Fruit fly (Drosophila melanogaster): Measurements from ENCODE around the gene CG16956.
A peak's percentile ranks its signal among the peaks of the same experiment; 100 is the strongest.

Gene CG16956

DNA sequence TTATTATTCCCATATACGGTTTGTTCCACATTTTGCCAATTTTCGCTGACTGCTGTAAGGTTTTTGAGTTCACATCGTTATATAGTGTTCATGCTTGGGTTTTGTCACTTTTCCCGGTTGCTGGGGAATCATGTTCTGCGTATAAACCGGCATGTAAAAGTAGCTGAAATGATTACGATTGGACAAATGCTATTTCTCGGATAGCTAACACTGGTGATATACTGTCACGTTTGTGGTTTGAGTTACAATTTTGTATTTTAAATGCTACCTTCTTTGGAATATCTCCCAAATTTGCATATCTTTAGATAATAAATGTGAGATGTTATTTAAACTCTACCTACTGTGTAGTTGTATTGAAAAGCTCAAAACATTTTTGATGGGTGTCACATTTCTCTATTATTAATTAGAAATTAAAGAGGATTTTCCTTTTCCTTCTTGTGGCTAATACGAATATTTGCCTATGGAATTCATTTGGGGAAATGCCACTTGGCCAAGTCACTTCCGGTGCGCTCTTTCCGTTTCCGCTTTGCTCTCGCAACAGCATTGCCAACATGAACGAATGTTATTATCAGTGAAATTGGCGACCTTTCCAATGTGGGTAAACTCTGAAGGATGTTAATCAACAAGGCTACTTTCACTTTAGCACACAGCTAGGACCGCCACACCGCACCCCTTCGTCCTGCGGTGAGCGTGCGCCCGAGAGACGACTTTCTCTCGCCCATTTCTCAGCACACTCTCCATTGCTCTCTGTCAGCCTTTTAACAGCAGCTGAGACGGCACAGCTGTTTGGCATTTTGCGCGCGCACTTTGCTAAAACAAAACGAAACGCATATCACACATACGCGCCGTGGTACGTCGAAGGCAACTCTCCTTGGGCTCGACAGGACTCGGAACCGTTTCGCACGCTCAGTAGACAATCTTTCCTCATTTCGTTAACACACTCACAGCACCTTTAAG is at the start of gene CG16956, which contains the start of the genes CG42784 and CG43850:
Gene CG16956 (minus strand): TSS at position 51 of the 957 bp plus-strand sequence.
Gene CG42784 (plus strand): TSS at position 907 of the 957 bp plus-strand sequence.
Gene CG43850 (plus strand): TSS at position 907 of the 957 bp plus-strand sequence.
- TF ChIP-seq CG8301 (tag; optimal IDR thresholded peaks at IDR 0.05) (no peak), CG32121 (GFP tag; IDR thresholded peaks at IDR 0.05) (no peak), CG34367 (tag; optimal IDR thresholded peaks at IDR 0.05) (no peak), CG9948 (tag; optimal IDR thresholded peaks at IDR 0.05) (no peak), CG12605 (GFP tag; IDR thresholded peaks at IDR 0.05) (0 out of 2 replicates have a peak, but pooled peaks have one; percentile 12), rn (GFP tag; IDR thresholded peaks at IDR 0.05) (no peak), Ets98B (GFP tag; IDR thresholded peaks at IDR 0.05) (no peak), CG4496 (GFP tag; IDR thresholded peaks at IDR 0.05) (0 out of 3 replicates have a peak, but pooled peaks have one; percentile 13), CG15710 (tag; optimal IDR thresholded peaks at IDR 0.05) (no peak), D1 (tag; optimal IDR thresholded peaks at IDR 0.05) (no peak), Pif1B (GFP tag; optimal IDR thresholded peaks at IDR 0.05) (no peak), Snoo (tag; optimal IDR thresholded peaks at IDR 0.05) (no peak), fd96Ca (GFP tag; IDR thresholded peaks at IDR 0.05) (no peak), gl (tag; optimal IDR thresholded peaks at IDR 0.05) (no peak), CG8159 (tag; optimal IDR thresholded peaks at IDR 0.05) (no peak), CG13204 (GFP tag; optimal IDR thresholded peaks at IDR 0.05) (no peak), CG10348 (GFP tag; IDR thresholded peaks at IDR 0.05) (no peak), CG14655 (GFP tag; optimal IDR thresholded peaks at IDR 0.05) (peak; percentile 10), CG17806 (tag; optimal IDR thresholded peaks at IDR 0.05) (no peak), Pif1A (GFP tag; optimal IDR thresholded peaks at IDR 0.05) (peak; percentile 28)

DNA sequence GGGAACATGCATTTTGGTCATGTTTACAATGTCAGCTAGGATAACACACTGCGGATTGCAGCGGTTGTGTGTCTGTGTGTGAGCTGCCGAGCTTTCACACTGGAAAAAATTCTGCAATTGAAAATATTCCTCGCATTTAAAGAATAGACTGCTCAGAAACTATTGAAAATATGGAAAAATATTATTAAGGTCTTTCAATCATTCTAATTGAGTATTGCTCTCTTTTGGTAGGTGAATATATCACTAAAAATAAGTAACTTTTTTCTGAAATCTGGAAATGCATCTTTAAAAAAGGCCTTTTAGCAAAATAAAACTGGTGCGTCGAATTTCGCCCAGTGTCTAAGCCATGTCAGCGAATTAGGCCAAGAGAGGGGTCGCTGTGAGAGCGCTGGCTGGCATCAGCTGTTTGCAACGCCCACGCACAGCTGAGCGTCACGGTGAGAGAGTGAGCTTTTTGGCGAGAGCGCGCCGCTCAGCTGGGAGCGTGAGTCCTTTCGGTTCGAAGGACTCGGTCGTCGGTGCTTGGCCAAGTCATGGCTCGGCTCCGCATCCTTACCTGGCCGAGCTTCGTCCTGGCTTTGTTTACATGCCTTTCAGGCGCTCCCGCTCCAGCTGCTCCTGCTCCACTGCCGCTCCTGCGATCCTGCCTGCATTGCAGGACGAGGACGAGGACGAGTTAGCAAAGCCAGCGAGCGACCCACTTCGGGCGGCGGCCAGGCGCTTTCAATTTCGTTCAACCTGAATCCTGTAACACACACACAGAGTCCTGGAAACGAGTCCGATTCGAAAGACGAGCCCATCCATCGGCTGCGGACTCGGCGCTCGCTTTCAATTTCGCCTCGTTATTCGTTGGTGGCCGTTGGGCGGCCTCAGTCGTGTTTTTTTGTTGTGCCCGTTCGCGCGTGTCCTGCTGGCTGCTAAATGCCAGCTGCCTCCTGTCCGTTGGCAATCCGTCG is 46.8 kb upstream of the CG16956 start, which contains the start of gene CG46308:
Gene CG46308 (plus strand): TSS at position 864 of the 956 bp plus-strand sequence.
- no peak for TF ChIP-seq fd96Ca (GFP tag; IDR thresholded peaks at IDR 0.05)
- TF ChIP-seq CG17806 (tag; optimal IDR thresholded peaks at IDR 0.05) = no peak
- no peak for TF ChIP-seq CG12605 (GFP tag; IDR thresholded peaks at IDR 0.05)
- no peak for TF ChIP-seq Ets98B (GFP tag; IDR thresholded peaks at IDR 0.05)
- peak; percentile 65 for TF ChIP-seq CG14655 (GFP tag; optimal IDR thresholded peaks at IDR 0.05)
- no peak for TF ChIP-seq CG32121 (GFP tag; IDR thresholded peaks at IDR 0.05)
- no peak for TF ChIP-seq CG13204 (GFP tag; optimal IDR thresholded peaks at IDR 0.05)
- TF ChIP-seq gl (tag; optimal IDR thresholded peaks at IDR 0.05) = no peak
- peak; percentile 11; the same call in 1 of the 3 replicates for TF ChIP-seq CG4496 (GFP tag; IDR thresholded peaks at IDR 0.05)
- TF ChIP-seq EcR (GFP tag; optimal IDR thresholded peaks at IDR 0.05) = no peak
- peak; percentile 56 for TF ChIP-seq CG15710 (tag; optimal IDR thresholded peaks at IDR 0.05)
- no peak for TF ChIP-seq CG10348 (GFP tag; IDR thresholded peaks at IDR 0.05)
- TF ChIP-seq D1 (tag; optimal IDR thresholded peaks at IDR 0.05) = no peak
- TF ChIP-seq CG34367 (tag; optimal IDR thresholded peaks at IDR 0.05) = peak; percentile 9
- peak; percentile 49 for TF ChIP-seq CG8301 (tag; optimal IDR thresholded peaks at IDR 0.05)
- no peak for TF ChIP-seq rn (GFP tag; IDR thresholded peaks at IDR 0.05)
- peak; percentile 34 for TF ChIP-seq Pif1A (GFP tag; optimal IDR thresholded peaks at IDR 0.05)
- TF ChIP-seq Snoo (tag; optimal IDR thresholded peaks at IDR 0.05) = no peak
- TF ChIP-seq CG9948 (tag; optimal IDR thresholded peaks at IDR 0.05) = no peak
- TF ChIP-seq Pif1B (GFP tag; optimal IDR thresholded peaks at IDR 0.05) = peak; percentile 12
- TF ChIP-seq CG8159 (tag; optimal IDR thresholded peaks at IDR 0.05) = peak; percentile 71

DNA sequence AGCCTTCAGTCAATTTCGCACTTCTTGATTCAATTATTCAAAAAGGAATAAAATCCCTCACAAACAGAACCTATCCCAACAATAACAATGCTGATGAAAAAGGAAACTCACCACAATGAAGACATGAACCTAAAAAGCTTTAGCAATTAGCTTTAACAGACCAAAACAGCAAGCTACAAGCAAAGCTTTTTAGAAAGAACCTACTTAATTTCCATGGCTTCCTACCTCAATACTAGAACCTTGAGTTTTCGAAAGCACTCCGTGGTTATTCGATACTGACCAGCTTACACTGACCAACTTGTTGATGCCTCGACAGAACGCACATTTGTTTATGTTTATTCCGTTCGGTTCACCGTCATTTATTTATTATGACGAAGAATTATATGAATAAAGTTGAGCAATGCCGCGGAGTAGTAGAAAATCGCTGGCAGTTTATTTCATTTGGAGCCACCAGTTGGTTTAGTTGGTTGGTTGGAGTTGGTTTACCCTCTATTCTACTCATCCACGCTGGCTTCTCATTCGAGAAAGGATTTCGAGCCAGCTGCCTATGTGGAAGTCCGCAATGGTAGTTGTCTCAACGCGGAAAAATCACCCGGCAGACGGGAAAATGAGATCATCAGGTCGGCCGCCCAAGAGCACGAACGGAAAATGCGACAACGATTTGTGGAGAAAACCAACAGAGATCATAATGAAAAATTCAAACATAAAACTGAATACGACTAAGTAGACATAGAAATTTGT is 44.8 kb upstream of the CG16956 start, which contains the start of gene CG42810:
Gene CG42810 (plus strand): TSS at position 691 of the 741 bp plus-strand sequence.
- TF ChIP-seq D1 (tag; optimal IDR thresholded peaks at IDR 0.05) (no peak), CG15710 (tag; optimal IDR thresholded peaks at IDR 0.05) (no peak), CG17806 (tag; optimal IDR thresholded peaks at IDR 0.05) (no peak), gl (tag; optimal IDR thresholded peaks at IDR 0.05) (no peak), CG13204 (GFP tag; optimal IDR thresholded peaks at IDR 0.05) (no peak), EcR (GFP tag; optimal IDR thresholded peaks at IDR 0.05) (no peak), rn (GFP tag; IDR thresholded peaks at IDR 0.05) (no peak), CG12605 (GFP tag; IDR thresholded peaks at IDR 0.05) (no peak), CG32121 (GFP tag; IDR thresholded peaks at IDR 0.05) (no peak), CG34367 (tag; optimal IDR thresholded peaks at IDR 0.05) (no peak)

DNA sequence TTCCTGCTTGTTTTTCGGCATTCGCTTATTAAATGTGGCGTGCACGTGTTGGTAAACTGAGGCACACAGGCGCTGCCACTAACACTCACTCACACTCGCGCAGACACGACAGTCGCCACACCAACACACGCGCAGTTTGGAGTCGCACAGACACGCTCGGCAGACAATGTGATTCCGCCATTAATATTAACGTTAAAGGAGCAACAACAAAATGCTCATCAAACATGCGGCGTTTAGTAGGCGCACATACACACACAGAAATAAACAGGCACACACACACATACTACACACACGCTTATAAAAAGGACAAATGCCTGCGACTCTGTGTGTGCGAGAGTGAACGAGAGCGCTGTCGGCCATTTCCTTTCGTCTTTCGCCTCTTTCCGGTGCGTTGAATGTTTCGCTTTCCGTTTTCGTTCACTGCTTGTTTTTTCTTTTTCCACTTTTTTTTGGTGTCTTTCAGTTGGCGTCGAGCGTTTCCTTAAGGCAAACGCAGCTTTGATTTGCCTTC is 42.7 kb upstream of the CG16956 start, which contains the start of gene CG42809:
Gene CG42809 (plus strand): TSS at position 461 of the 511 bp plus-strand sequence.
- TF ChIP-seq Snoo (tag; optimal IDR thresholded peaks at IDR 0.05) (no peak), CG14655 (GFP tag; optimal IDR thresholded peaks at IDR 0.05) (no peak)
